Worm (Caenorhabditis elegans): ENCODE results near the gene F38B2.2.

The F38B2.2 gene

DNA sequence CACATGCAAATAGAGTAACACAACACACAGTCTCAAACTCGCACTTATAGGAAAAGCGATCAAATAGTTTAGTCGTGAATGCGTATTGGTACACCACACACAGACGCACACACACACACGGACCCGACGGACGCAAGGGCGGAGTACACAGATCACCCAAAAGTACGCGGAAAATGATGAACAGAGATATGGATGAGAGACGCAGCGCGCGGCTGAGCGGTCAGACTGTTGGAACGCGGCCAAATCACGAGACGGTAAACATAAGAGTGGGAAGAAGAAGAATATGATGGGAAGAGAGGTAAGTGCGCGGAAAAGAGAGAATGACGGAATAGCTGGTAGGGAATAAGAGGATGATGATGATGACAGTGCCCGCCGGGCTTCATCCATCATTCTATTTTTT lies 31.1 kb downstream of the F38B2.2 start:
- peak; percentile 79 for TF ChIP-seq hlh-30 (tag; optimal IDR thresholded peaks at IDR 0.05; ENCODE audit: insufficient read depth)
- TF ChIP-seq mxl-3 (GFP tag; optimal IDR thresholded peaks at IDR 0.05) = peak; percentile 67
- peak; percentile 37 for TF ChIP-seq aha-1 (tag)
- TF ChIP-seq lin-29 (GFP tag; IDR thresholded peaks at IDR 0.05) = 0 out of 2 replicates have a peak, but pooled peaks have one; percentile 30
- no peak for TF ChIP-seq tra-1 (GFP tag; IDR thresholded peaks at IDR 0.05)
- TF ChIP-seq hlh-11 (tag; optimal IDR thresholded peaks at IDR 0.05) = peak; percentile 88
- TF ChIP-seq nhr-28 (tag; optimal IDR thresholded peaks at IDR 0.05) = peak; percentile 55
- TF ChIP-seq skn-1 (tag; optimal IDR thresholded peaks at IDR 0.05) = no peak
- peak; percentile 31 to 46 for TF ChIP-seq mdl-1 (tag; optimal IDR thresholded peaks at IDR 0.05)
- TF ChIP-seq unc-39 (tag; optimal IDR thresholded peaks at IDR 0.05) = no peak
- TF ChIP-seq daf-16 (GFP tag; optimal IDR thresholded peaks at IDR 0.05) = no peak
- no peak for TF ChIP-seq daf-16 (tag; optimal IDR thresholded peaks at IDR 0.05)
- no peak for TF ChIP-seq spr-1 (tag; optimal IDR thresholded peaks at IDR 0.05)
- TF ChIP-seq ama-1 (optimal IDR thresholded peaks at IDR 0.05) = no peak
- peak; percentile 87 for TF ChIP-seq madf-9 (GFP tag; conservative IDR thresholded peaks at IDR 0.05)
- TF ChIP-seq lin-1 (GFP tag; IDR thresholded peaks at IDR 0.05) = no peak
- no peak for TF ChIP-seq sdz-12 (GFP tag; optimal IDR thresholded peaks at IDR 0.05)
- no peak for TF ChIP-seq ctbp-1 (GFP tag; IDR thresholded peaks at IDR 0.05)
- no peak for TF ChIP-seq arid-1 (GFP tag; conservative IDR thresholded peaks at IDR 0.05)
- no peak for TF ChIP-seq unc-62 (GFP tag; optimal IDR thresholded peaks at IDR 0.05 in 1 of 2)
- no peak for TF ChIP-seq unc-62 (tag; optimal IDR thresholded peaks at IDR 0.05)
- TF ChIP-seq dmd-6 (GFP tag; IDR thresholded peaks at IDR 0.05) = no peak
- TF ChIP-seq nhr-48 (tag; optimal IDR thresholded peaks at IDR 0.05) = peak; percentile 76
- no peak for TF ChIP-seq mdt-29 (GFP tag; IDR thresholded peaks at IDR 0.05)
- TF ChIP-seq ceh-20 (GFP tag; IDR thresholded peaks at IDR 0.05) = no peak

DNA sequence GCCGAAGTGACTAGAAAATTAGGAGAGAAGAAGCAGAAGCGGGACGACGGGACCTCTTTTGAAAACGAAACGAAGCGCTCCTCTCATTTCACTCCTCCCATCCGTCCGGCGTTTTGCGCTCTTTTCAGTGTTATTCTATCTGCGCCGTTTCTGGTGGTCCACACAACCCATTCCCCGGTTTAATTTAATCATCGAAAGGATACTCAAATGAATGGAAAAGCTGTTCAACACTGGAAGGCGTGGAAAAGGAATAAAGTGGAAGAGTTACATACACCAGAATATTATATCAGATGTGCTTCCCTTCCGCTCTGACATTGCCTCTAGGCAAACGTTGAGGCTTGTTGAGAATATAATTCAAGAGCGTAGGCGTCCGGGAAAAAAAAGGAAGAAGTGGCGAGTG lies 34.1 kb downstream of the F38B2.2 start:
- TF ChIP-seq madf-9 (GFP tag; conservative IDR thresholded peaks at IDR 0.05) (no peak), nhr-102 (tag; optimal IDR thresholded peaks at IDR 0.05) (no peak), zip-2 (tag; optimal IDR thresholded peaks at IDR 0.05) (no peak), nhr-25 (tag; optimal IDR thresholded peaks at IDR 0.05; ENCODE audit: borderline replicate concordance, insufficient read depth) (no peak), Y75B8A.6 (GFP tag; IDR thresholded peaks at IDR 0.05) (no peak), nhr-77 (tag; optimal IDR thresholded peaks at IDR 0.05) (no peak), aly-2 (tag; optimal IDR thresholded peaks at IDR 0.05) (no peak), dmd-6 (GFP tag; IDR thresholded peaks at IDR 0.05) (no peak), hif-1 (tag; optimal IDR thresholded peaks at IDR 0.05) (no peak), jun-1 (tag; optimal IDR thresholded peaks at IDR 0.05) (no peak), ceh-32 (tag; optimal IDR thresholded peaks at IDR 0.05; ENCODE audit: poor library complexity) (no peak), F37D6.2 (tag; optimal IDR thresholded peaks at IDR 0.05) (no peak), nhr-48 (tag; optimal IDR thresholded peaks at IDR 0.05) (no peak), dmd-8 (GFP tag; IDR thresholded peaks at IDR 0.05) (no peak)

DNA sequence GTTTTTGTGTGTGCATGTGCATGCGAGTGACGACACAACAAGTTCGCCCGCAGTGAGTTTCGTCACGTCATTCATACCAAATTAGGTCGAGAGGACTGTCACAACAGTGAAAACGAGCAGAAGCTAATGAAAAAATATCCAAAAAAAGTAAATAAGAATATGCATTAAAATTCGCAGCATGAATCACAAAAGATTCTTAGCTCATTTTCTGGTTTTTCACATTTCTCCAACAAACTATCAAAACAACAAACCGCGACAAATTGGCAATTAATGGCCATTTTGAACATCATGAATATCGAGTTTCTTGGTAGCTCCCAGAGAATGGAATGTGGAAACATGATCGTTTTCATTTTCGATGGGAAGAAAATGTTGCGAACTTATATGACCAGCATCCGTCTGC lies 35.6 kb downstream of the F38B2.2 start:
- peak; percentile 72 for TF ChIP-seq aha-1 (tag)
- TF ChIP-seq unc-62 (GFP tag; optimal IDR thresholded peaks at IDR 0.05 in 1 of 2) = peak in 1 of 2 experiments; percentile 75
- TF ChIP-seq unc-62 (tag; optimal IDR thresholded peaks at IDR 0.05) = no peak
- TF ChIP-seq spr-1 (tag; optimal IDR thresholded peaks at IDR 0.05) = no peak

DNA sequence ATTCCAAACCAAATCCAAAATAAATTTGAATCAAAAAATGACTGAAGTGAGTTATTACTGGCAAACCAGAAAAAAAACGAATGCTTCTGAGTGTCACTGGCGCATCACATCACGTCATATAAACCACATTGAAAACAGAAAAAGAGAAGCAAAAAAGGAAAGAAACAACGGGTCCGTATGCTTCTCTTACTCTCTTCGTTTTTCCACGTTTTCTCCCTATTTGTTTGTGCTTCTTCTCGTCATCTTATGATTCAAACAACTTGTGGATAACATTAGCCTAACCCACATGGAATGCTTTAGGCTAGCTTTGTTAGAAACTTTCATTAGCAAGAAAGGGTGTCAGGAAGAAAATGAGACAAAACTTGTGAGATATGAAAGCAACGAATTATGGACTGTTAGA lies 37.7 kb downstream of the F38B2.2 start:
- TF ChIP-seq set-16 (GFP tag; IDR thresholded peaks at IDR 0.05) = no peak
- no peak for TF ChIP-seq dve-1 (tag; optimal IDR thresholded peaks at IDR 0.05; ENCODE audit: insufficient read depth)
- no peak for TF ChIP-seq dmd-8 (GFP tag; IDR thresholded peaks at IDR 0.05)
- no peak for TF ChIP-seq ceh-62 (tag; optimal IDR thresholded peaks at IDR 0.05)
- no peak for TF ChIP-seq nhr-11 (tag; optimal IDR thresholded peaks at IDR 0.05)
- no peak for TF ChIP-seq mep-1 (tag; optimal IDR thresholded peaks at IDR 0.05)
- TF ChIP-seq Y75B8A.6 (GFP tag; IDR thresholded peaks at IDR 0.05) = no peak
- TF ChIP-seq dmd-9 (GFP tag; IDR thresholded peaks at IDR 0.05) = no peak
- no peak for TF ChIP-seq zip-11 (GFP tag; IDR thresholded peaks at IDR 0.05)
- no peak for TF ChIP-seq nhr-6 (tag; optimal IDR thresholded peaks at IDR 0.05)
- TF ChIP-seq daf-19 (GFP tag; conservative IDR thresholded peaks at IDR 0.05) = no peak
- no peak for TF ChIP-seq pha-4 (GFP tag; IDR thresholded peaks at IDR 0.05)
- TF ChIP-seq pha-4 (tag; optimal IDR thresholded peaks at IDR 0.05) = no peak
- no peak for TF ChIP-seq aha-1 (tag)
- no peak for TF ChIP-seq nhr-42 (GFP tag; IDR thresholded peaks at IDR 0.05)
- TF ChIP-seq lim-7 (GFP tag; IDR thresholded peaks at IDR 0.05) = no peak

Data from whole organism, L4 larva.